Fruit fly (Drosophila melanogaster) whole organism, prepupa: ENCODE measurements around the gene CG11755.

Experiments used
- CG10631 ChIP-seq: fragments of 200-800 bp; sonication (Bioruptor generic); optimal IDR thresholded peaks from 2 replicates; lab custom pipeline; 2016; ENCODE audit warnings: missing biosample characterization, missing genetic modification characterization
- CG10669 ChIP-seq: fragments of 200-800 bp; sonication (Bioruptor generic); optimal IDR thresholded peaks from 3 replicates; lab custom pipeline; 2018; ENCODE audit warnings: missing biosample characterization, mild to moderate bottlenecking, missing genetic modification characterization, moderate library complexity
- CG11294 ChIP-seq: fragments of 200-800 bp; sonication (Bioruptor generic); IDR thresholded peaks from 2 replicates; pipeline ENCODE4 v1.3.6; 2022; ENCODE audit warnings: missing biosample characterization, missing genetic modification characterization
- CG11762 ChIP-seq: fragments of 200-800 bp; sonication (Bioruptor generic); optimal IDR thresholded peaks from 3 replicates; lab custom pipeline; 2016; ENCODE audit warnings: missing biosample characterization, missing genetic modification characterization; ENCODE audit not compliant: insufficient read depth
- CG11902 ChIP-seq: fragments of 200-800 bp; sonication (Bioruptor generic); optimal IDR thresholded peaks from 3 replicates; lab custom pipeline; 2016; ENCODE audit warnings: missing biosample characterization, missing genetic modification characterization
- CG15336 ChIP-seq: fragments of 200-800 bp; sonication (Bioruptor generic); IDR thresholded peaks from 2 replicates; pipeline ENCODE4 v1.3.6; 2022; ENCODE audit warnings: missing biosample characterization, missing genetic modification characterization
- CG1621 ChIP-seq: fragments of 200-800 bp; sonication (Bioruptor generic); optimal IDR thresholded peaks from 3 replicates; lab custom pipeline; 2018; ENCODE audit warnings: missing biosample characterization, mild to moderate bottlenecking, missing genetic modification characterization
- CG16779 ChIP-seq: fragments of 200-800 bp; sonication (Bioruptor generic); optimal IDR thresholded peaks from 3 replicates; lab custom pipeline; 2017; ENCODE audit warnings: missing biosample characterization, mild to moderate bottlenecking, missing genetic modification characterization
- CG31627 ChIP-seq: fragments of 200-800 bp; sonication (Bioruptor generic); optimal IDR thresholded peaks from 3 replicates; lab custom pipeline; 2016; ENCODE audit warnings: missing biosample characterization, missing genetic modification characterization
- CG32006 ChIP-seq: fragments of 200-800 bp; sonication (Bioruptor generic); optimal IDR thresholded peaks from 3 replicates; lab custom pipeline; 2017; ENCODE audit warnings: missing biosample characterization, mild to moderate bottlenecking, missing genetic modification characterization
- CG34406 ChIP-seq: fragments of 200-800 bp; sonication (Bioruptor generic); optimal IDR thresholded peaks from 3 replicates; lab custom pipeline; 2016; ENCODE audit warnings: missing biosample characterization, missing genetic modification characterization
- CG3919 ChIP-seq: fragments of 200-800 bp; sonication (Bioruptor generic); optimal IDR thresholded peaks from 3 replicates; lab custom pipeline; 2016; ENCODE audit warnings: missing biosample characterization, missing genetic modification characterization
- CG4318 ChIP-seq: fragments of 200-800 bp; sonication (Bioruptor generic); optimal IDR thresholded peaks from 3 replicates; lab custom pipeline; 2017; ENCODE audit warnings: missing biosample characterization, mild to moderate bottlenecking, missing genetic modification characterization
- CG6163 ChIP-seq: fragments of 200-800 bp; sonication (Bioruptor generic); IDR thresholded peaks from 3 replicates; pipeline ENCODE4 v1.3.6; 2022; ENCODE audit warnings: missing biosample characterization, missing genetic modification characterization
- CG6792 ChIP-seq: fragments of 200-800 bp; sonication (Bioruptor generic); optimal IDR thresholded peaks from 3 replicates; lab custom pipeline; 2016; ENCODE audit warnings: missing biosample characterization, missing genetic modification characterization
- CG6808 ChIP-seq: fragments of 200-800 bp; sonication (Bioruptor generic); optimal IDR thresholded peaks from 3 replicates; lab custom pipeline; 2017; ENCODE audit warnings: missing biosample characterization, missing genetic modification characterization, mild to moderate bottlenecking, moderate library complexity, missing genetic modification reagents
- CG6854 ChIP-seq: fragments of 200-800 bp; sonication (Bioruptor generic); optimal IDR thresholded peaks from 2 replicates; lab custom pipeline; 2017; ENCODE audit warnings: missing biosample characterization, mild to moderate bottlenecking, missing genetic modification characterization
- CG8119 ChIP-seq: fragments of 200-800 bp; sonication (Bioruptor generic); IDR thresholded peaks from 3 replicates; pipeline ENCODE4 v1.3.6; 2022; ENCODE audit warnings: missing biosample characterization, missing genetic modification characterization
- CG8632 ChIP-seq: fragments of 200-800 bp; sonication (Bioruptor generic); optimal IDR thresholded peaks from 3 replicates; lab custom pipeline; 2016; ENCODE audit warnings: missing biosample characterization, missing genetic modification characterization
- CG9139 ChIP-seq: fragments of 200-800 bp; sonication (Bioruptor generic); optimal IDR thresholded peaks from 3 replicates; lab custom pipeline; 2017; ENCODE audit warnings: missing biosample characterization, mild to moderate bottlenecking, missing genetic modification characterization
- Eip75B ChIP-seq: fragments of 200-800 bp; sonication (Bioruptor generic); optimal IDR thresholded peaks from 3 replicates; lab custom pipeline; 2016; ENCODE audit warnings: missing biosample characterization, missing genetic modification characterization
- Eip78C ChIP-seq: fragments of 200-800 bp; sonication (Bioruptor generic); peaks from one replicate; lab custom pipeline; 2016; ENCODE audit warnings: missing biosample characterization, missing genetic modification characterization
- Eip93F ChIP-seq: fragments of 200-800 bp; sonication (Bioruptor generic); optimal IDR thresholded peaks from 2 replicates; lab custom pipeline; 2016; ENCODE audit warnings: missing biosample characterization, mild to moderate bottlenecking, missing genetic modification characterization
- Ets21C ChIP-seq: fragments of 200-800 bp; sonication (Bioruptor generic); optimal IDR thresholded peaks from 3 replicates; lab custom pipeline; 2016; ENCODE audit warnings: missing biosample characterization, missing genetic modification characterization
- Ets96B ChIP-seq: fragments of 200-800 bp; optimal IDR thresholded peaks from 2 replicates; lab custom pipeline; 2019; ENCODE audit warnings: missing biosample characterization, mild to moderate bottlenecking, missing genetic modification characterization, moderate library complexity
- Gug ChIP-seq: fragments of 200-800 bp; sonication (Bioruptor generic); IDR thresholded peaks from 2 replicates; pipeline ENCODE4 v1.3.6; 2022; ENCODE audit warnings: missing biosample characterization, missing genetic modification characterization
- Hr4 ChIP-seq: fragments of 200-800 bp; sonication (Bioruptor generic); optimal IDR thresholded peaks from 3 replicates; lab custom pipeline; 2016; ENCODE audit warnings: missing biosample characterization, missing genetic modification characterization
- Lpt ChIP-seq: fragments of 200-800 bp; sonication (Bioruptor generic); optimal IDR thresholded peaks from 3 replicates; lab custom pipeline; 2016; ENCODE audit warnings: missing biosample characterization, missing genetic modification characterization
- Met ChIP-seq: fragments of 200-800 bp; sonication (Bioruptor generic); optimal IDR thresholded peaks from 3 replicates; lab custom pipeline; 2016; ENCODE audit warnings: missing biosample characterization, missing genetic modification characterization
- OdsH ChIP-seq: fragments of 200-800 bp; sonication (Bioruptor generic); optimal IDR thresholded peaks from 3 replicates; lab custom pipeline; 2016; ENCODE audit warnings: missing biosample characterization, missing genetic modification characterization
- Smox ChIP-seq: fragments of 200-800 bp; sonication (Bioruptor generic); optimal IDR thresholded peaks from 3 replicates; lab custom pipeline; 2016; ENCODE audit warnings: missing biosample characterization, missing genetic modification characterization
- Sox102F ChIP-seq: fragments of 200-800 bp; sonication (Bioruptor generic); optimal IDR thresholded peaks from 2 replicates; lab custom pipeline; 2016; ENCODE audit warnings: missing biosample characterization, mild to moderate bottlenecking, missing genetic modification characterization
- Sox14 ChIP-seq: fragments of 200-800 bp; sonication (Bioruptor generic); optimal IDR thresholded peaks from 3 replicates; lab custom pipeline; 2016; ENCODE audit warnings: missing biosample characterization, missing genetic modification characterization
- Sox15 ChIP-seq: fragments of 200-800 bp; sonication (Bioruptor generic); optimal IDR thresholded peaks from 3 replicates; lab custom pipeline; 2016; ENCODE audit warnings: missing biosample characterization, missing genetic modification characterization
- achi ChIP-seq: fragments of 200-800 bp; sonication (Bioruptor generic); optimal IDR thresholded peaks from 3 replicates; lab custom pipeline; 2016; ENCODE audit warnings: missing biosample characterization, missing genetic modification characterization
- acj6 ChIP-seq: fragments of 200-800 bp; sonication (Bioruptor generic); optimal IDR thresholded peaks from 3 replicates; lab custom pipeline; 2016; ENCODE audit warnings: missing biosample characterization, missing genetic modification characterization
- cyc ChIP-seq: fragments of 200-800 bp; sonication (Bioruptor generic); optimal IDR thresholded peaks from 3 replicates; lab custom pipeline; 2016; ENCODE audit warnings: missing biosample characterization, missing genetic modification characterization
- dac ChIP-seq: fragments of 200-800 bp; sonication (Bioruptor generic); optimal IDR thresholded peaks from 2 replicates; lab custom pipeline; 2017; ENCODE audit warnings: missing biosample characterization, mild to moderate bottlenecking, missing genetic modification characterization
- dsx ChIP-seq: fragments of 200-800 bp; optimal IDR thresholded peaks from 3 replicates; lab custom pipeline; 2019; ENCODE audit warnings: missing biosample characterization, mild to moderate bottlenecking, missing genetic modification characterization, moderate library complexity; ENCODE audit not compliant: poor library complexity, severe bottlenecking
- eg ChIP-seq: fragments of 200-800 bp; sonication (Bioruptor generic); IDR thresholded peaks from 3 replicates; pipeline ENCODE4 v1.3.6; 2022; ENCODE audit warnings: missing biosample characterization, missing genetic modification characterization
- esn ChIP-seq: fragments of 200-800 bp; sonication (Bioruptor generic); optimal IDR thresholded peaks from 2 replicates; lab custom pipeline; 2016; ENCODE audit warnings: missing biosample characterization, mild to moderate bottlenecking, missing genetic modification characterization, moderate library complexity
- fd59A ChIP-seq: fragments of 200-800 bp; sonication (Bioruptor generic); optimal IDR thresholded peaks from 2 replicates; lab custom pipeline; 2017; ENCODE audit warnings: missing biosample characterization, mild to moderate bottlenecking, missing genetic modification characterization, missing genetic modification reagents
- fkh ChIP-seq: fragments of 200-800 bp; sonication (Bioruptor generic); optimal IDR thresholded peaks from 3 replicates; lab custom pipeline; 2017; ENCODE audit warnings: missing biosample characterization, mild to moderate bottlenecking, missing genetic modification characterization, moderate library complexity
- lz ChIP-seq: fragments of 200-800 bp; sonication (Bioruptor generic); optimal IDR thresholded peaks from 3 replicates; lab custom pipeline; 2016; ENCODE audit warnings: missing biosample characterization, missing genetic modification characterization
- pdm3 ChIP-seq: fragments of 200-800 bp; sonication (Bioruptor generic); optimal IDR thresholded peaks from 3 replicates; lab custom pipeline; 2016; ENCODE audit warnings: missing biosample characterization, missing genetic modification characterization
- salr ChIP-seq, 2 experiments: fragments of 200-800 bp; sonication (Bioruptor generic); optimal IDR thresholded peaks; 3 replicates each; lab custom pipeline; 2016 to 2018; ENCODE audit warnings: missing biosample characterization in 2 of 2, missing genetic modification characterization in 2 of 2, mild to moderate bottlenecking in 1 of 2
- spab ChIP-seq: fragments of 200-800 bp; sonication (Bioruptor generic); optimal IDR thresholded peaks from 2 replicates; lab custom pipeline; 2017; ENCODE audit warnings: missing biosample characterization, mild to moderate bottlenecking, missing genetic modification characterization, missing genetic modification reagents
- ss ChIP-seq, 2 experiments: fragments of 200-800 bp; sonication (Bioruptor generic); optimal IDR thresholded peaks; 2 replicates in 1 of 2; 3 replicates in 1 of 2; lab custom pipeline; 2017 to 2018; ENCODE audit warnings: mild to moderate bottlenecking in 2 of 2, missing biosample characterization in 2 of 2, missing genetic modification characterization in 2 of 2, moderate library complexity in 1 of 2
- svp ChIP-seq: fragments of 200-800 bp; sonication (Bioruptor generic); peaks from one replicate; lab custom pipeline; 2016; ENCODE audit warnings: missing biosample characterization, missing genetic modification characterization
- topi ChIP-seq: fragments of 200-800 bp; sonication (Bioruptor generic); optimal IDR thresholded peaks from 3 replicates; lab custom pipeline; 2016; ENCODE audit warnings: missing biosample characterization, missing genetic modification characterization
- vri ChIP-seq: fragments of 200-800 bp; sonication (Bioruptor generic); optimal IDR thresholded peaks from 3 replicates; lab custom pipeline; 2016; ENCODE audit warnings: missing biosample characterization, mild to moderate bottlenecking, missing genetic modification characterization

Gene CG11755

DNA sequence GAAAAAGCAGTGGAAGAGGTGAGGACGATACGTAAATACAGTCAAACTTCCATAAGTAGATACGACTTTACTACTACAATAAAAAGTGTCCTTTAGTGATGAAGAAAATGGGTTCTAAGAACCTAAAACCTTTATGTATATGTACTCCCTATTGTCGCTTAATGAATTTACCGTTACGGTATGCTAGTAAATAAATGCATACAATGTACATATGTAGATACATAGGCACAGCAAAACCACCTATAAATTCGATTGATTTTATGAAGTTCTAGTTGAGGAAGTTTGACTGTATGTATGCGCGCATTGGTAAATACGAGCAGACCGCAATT is 39.8 kb downstream of the CG11755 start:
- no peak for TF ChIP-seq Hr4 (GFP tag; lab: Kevin White, UChicago)
- peak; percentile 54; the same call in 1 of the 3 replicates for TF ChIP-seq eg (GFP tag; lab: Robert Waterston, UW)
- TF ChIP-seq ss (GFP tag; optimal IDR thresholded peaks at IDR 0.05; lab: Kevin White, UChicago) = no peak
- no peak for TF ChIP-seq dsx
- TF ChIP-seq CG10669 = no peak
- no peak for TF ChIP-seq Sox15 (GFP tag; lab: Kevin White, UChicago)
- TF ChIP-seq acj6 = peak; percentile 10
- no peak for TF ChIP-seq Lpt
- no peak for TF ChIP-seq fd59A (GFP tag; lab: Kevin White, UChicago)
- TF ChIP-seq Met (GFP tag; lab: Kevin White, UChicago) = no peak
- no peak for TF ChIP-seq Ets96B (tag; lab: Kevin White, UChicago)
- TF ChIP-seq CG8632 (GFP tag; lab: Kevin White, UChicago) = no peak
- TF ChIP-seq CG11902 (GFP tag; lab: Kevin White, UChicago) = no peak
- TF ChIP-seq OdsH (GFP tag; lab: Kevin White, UChicago) = no peak
- no peak for TF ChIP-seq topi
- TF ChIP-seq Sox14 = no peak
- TF ChIP-seq CG10631 = no peak
- no peak for TF ChIP-seq svp (GFP tag; lab: Kevin White, UChicago)
- TF ChIP-seq CG4318 (GFP tag; lab: Kevin White, UChicago) = no peak
- peak; percentile 15 for TF ChIP-seq CG34406 (GFP tag; lab: Kevin White, UChicago)
- 0 out of 3 replicates have a peak, but pooled peaks have one; percentile 11 for TF ChIP-seq CG6163 (GFP tag; lab: Robert Waterston, UW)
- TF ChIP-seq pdm3 (GFP tag; lab: Kevin White, UChicago) = no peak
- TF ChIP-seq CG6792 = no peak
- no peak for TF ChIP-seq CG11762
- no peak for TF ChIP-seq CG11294
- TF ChIP-seq CG6854 (GFP tag; lab: Kevin White, UChicago) = no peak
- peak; percentile 49 for TF ChIP-seq esn (GFP tag; lab: Kevin White, UChicago)
- no peak for TF ChIP-seq Eip93F (GFP tag; lab: Kevin White, UChicago)
- no peak for TF ChIP-seq Sox102F
- no peak for TF ChIP-seq achi (GFP tag; lab: Kevin White, UChicago)
- TF ChIP-seq Gug = no peak
- TF ChIP-seq CG16779 (tag; lab: Kevin White, UChicago) = no peak
- no peak for TF ChIP-seq Smox (GFP tag; lab: Kevin White, UChicago)
- no peak for TF ChIP-seq dac (GFP tag; lab: Kevin White, UChicago)
- TF ChIP-seq Eip78C (GFP tag; lab: Kevin White, UChicago) = peak; percentile 43
- no peak for TF ChIP-seq CG9139 (GFP tag; lab: Kevin White, UChicago)
- TF ChIP-seq spab (GFP tag; lab: Kevin White, UChicago) = no peak
- TF ChIP-seq Eip75B = no peak
- TF ChIP-seq CG3919 (GFP tag; lab: Kevin White, UChicago) = no peak
- no peak for TF ChIP-seq cyc (GFP tag; lab: Kevin White, UChicago)
- TF ChIP-seq CG8119 (GFP tag; lab: Robert Waterston, UW) = peak; percentile 44; the same call in 1 of the 3 replicates
- TF ChIP-seq CG1621 (tag; lab: Kevin White, UChicago) = no peak
- TF ChIP-seq CG31627 = peak; percentile 50
- TF ChIP-seq fkh (GFP tag; lab: Kevin White, UChicago) = no peak
- no peak for TF ChIP-seq CG6808 (GFP tag; lab: Kevin White, UChicago)
- TF ChIP-seq CG15336 (GFP tag; lab: Robert Waterston, UW) = peak; percentile 48; the same call in 1 of the 2 replicates
- no peak for TF ChIP-seq salr (GFP tag; optimal IDR thresholded peaks at IDR 0.05; lab: Kevin White, UChicago)
- no peak for TF ChIP-seq CG32006 (GFP tag; lab: Kevin White, UChicago)
- no peak for TF ChIP-seq lz (GFP tag; lab: Kevin White, UChicago)
- no peak for TF ChIP-seq vri (GFP tag; lab: Kevin White, UChicago)
- no peak for TF ChIP-seq Ets21C (GFP tag; lab: Kevin White, UChicago)
